Fruit fly (Drosophila melanogaster) whole organism, embryonic: Measurements from ENCODE around the gene CG17572.

Experiments used
- Ada2b ChIP-seq: fragments of 200-800 bp; sonication (Bioruptor generic); IDR thresholded peaks from 2 replicates; pipeline ENCODE4 v1.3.6; 2022; ENCODE audit warnings: missing biosample characterization, missing genetic modification characterization
- B-H2 ChIP-seq: fragments of 200-800 bp; sonication (Bioruptor generic); optimal IDR thresholded peaks from 2 replicates; lab custom pipeline; 2018; ENCODE audit warnings: missing biosample characterization, mild to moderate bottlenecking, missing genetic modification characterization
- CG10565 ChIP-seq: fragments of 200-800 bp; sonication (Bioruptor generic); optimal IDR thresholded peaks from 3 replicates; lab custom pipeline; 2016; ENCODE audit warnings: missing biosample characterization, mild to moderate bottlenecking, missing genetic modification characterization
- CG11456 ChIP-seq: fragments of 200-800 bp; sonication (Bioruptor generic); IDR thresholded peaks from 3 replicates; pipeline ENCODE4 v1.3.6; 2022; ENCODE audit warnings: missing biosample characterization, missing genetic modification characterization
- CG11695 ChIP-seq: fragments of 200-800 bp; sonication (Bioruptor generic); IDR thresholded peaks from 3 replicates; pipeline ENCODE4 v1.3.6; 2022; ENCODE audit warnings: missing biosample characterization, missing genetic modification characterization
- CG12942 ChIP-seq: fragments of 200-800 bp; sonication (Bioruptor generic); optimal IDR thresholded peaks from 3 replicates; lab custom pipeline; 2016; ENCODE audit warnings: missing biosample characterization, missing genetic modification characterization
- CG13624 ChIP-seq: fragments of 200-800 bp; sonication (Bioruptor generic); optimal IDR thresholded peaks from 2 replicates; lab custom pipeline; 2016; ENCODE audit warnings: missing biosample characterization, missing genetic modification characterization
- CG14014 ChIP-seq: fragments of 200-800 bp; sonication (Bioruptor generic); IDR thresholded peaks from 2 replicates; pipeline ENCODE4 v1.3.6; 2022; ENCODE audit warnings: missing biosample characterization, missing genetic modification characterization
- CG17186 ChIP-seq: fragments of 200-800 bp; sonication (Bioruptor generic); optimal IDR thresholded peaks from 3 replicates; lab custom pipeline; 2017; ENCODE audit warnings: missing biosample characterization, missing genetic modification reagents, missing genetic modification characterization
- CG18262 ChIP-seq: fragments of 200-800 bp; optimal IDR thresholded peaks from 3 replicates; lab custom pipeline; 2019; ENCODE audit warnings: missing biosample characterization, mild to moderate bottlenecking, missing genetic modification characterization, moderate library complexity
- CG18619 ChIP-seq: fragments of 200-800 bp; sonication (Bioruptor generic); optimal IDR thresholded peaks from 3 replicates; lab custom pipeline; 2017; ENCODE audit warnings: missing biosample characterization, mild to moderate bottlenecking, missing genetic modification characterization
- CG2129 ChIP-seq: fragments of 200-800 bp; sonication (Bioruptor generic); IDR thresholded peaks from 2 replicates; pipeline ENCODE4 v1.3.6; 2022; ENCODE audit warnings: missing biosample characterization, missing genetic modification characterization; ENCODE audit not compliant: partially characterized antibody
- CG31224 ChIP-seq: fragments of 200-800 bp; sonication (Bioruptor generic); IDR thresholded peaks from 2 replicates; pipeline ENCODE4 v1.3.6; 2022; ENCODE audit warnings: missing biosample characterization, missing genetic modification characterization
- CG33557 ChIP-seq: fragments of 200-800 bp; sonication (Bioruptor generic); optimal IDR thresholded peaks from 2 replicates; lab custom pipeline; 2019; ENCODE audit warnings: missing biosample characterization, mild to moderate bottlenecking, missing genetic modification characterization, moderate library complexity
- CG3726 ChIP-seq: fragments of 200-800 bp; sonication (Bioruptor generic); IDR thresholded peaks from 3 replicates; pipeline ENCODE4, ENCODE4 v1.3.6; 2022; ENCODE audit warnings: missing biosample characterization, missing genetic modification characterization
- CG42726 ChIP-seq: fragments of 200-800 bp; sonication (Bioruptor generic); IDR thresholded peaks from 2 replicates; pipeline ENCODE4 v1.3.6; 2022; ENCODE audit warnings: missing biosample characterization, missing genetic modification characterization; ENCODE audit not compliant: partially characterized antibody
- CG6175 ChIP-seq: fragments of 200-800 bp; sonication (Bioruptor generic); IDR thresholded peaks from 3 replicates; pipeline ENCODE4 v1.3.6; 2022; ENCODE audit warnings: missing biosample characterization, missing genetic modification characterization
- CG6272 ChIP-seq: fragments of 200-800 bp; sonication (Bioruptor generic); IDR thresholded peaks from 2 replicates; pipeline ENCODE4 v1.3.6; 2022; ENCODE audit warnings: missing biosample characterization, missing genetic modification characterization
- CG7556 ChIP-seq: fragments of 200-800 bp; sonication (Bioruptor generic); optimal IDR thresholded peaks from 2 replicates; lab custom pipeline; 2017; ENCODE audit warnings: missing biosample characterization, mild to moderate bottlenecking, missing genetic modification characterization
- CG8359 ChIP-seq: fragments of 200-800 bp; sonication (Bioruptor generic); optimal IDR thresholded peaks from 2 replicates; lab custom pipeline; 2017; ENCODE audit warnings: missing biosample characterization, mild to moderate bottlenecking, missing genetic modification characterization, borderline replicate concordance
- CG9215 ChIP-seq: fragments of 200-800 bp; sonication (Bioruptor generic); IDR thresholded peaks from 2 replicates; pipeline ENCODE4 v1.3.6; 2022; ENCODE audit warnings: missing biosample characterization, missing genetic modification characterization
- D ChIP-seq, 2 experiments: fragments of 200-800 bp in 1 of 2; fragments of >200 bp in 1 of 2; sonication (Bioruptor generic) in 1 of 2; optimal IDR thresholded peaks; 2 replicates in 1 of 2; 3 replicates in 1 of 2; lab custom pipeline; 2017; ENCODE audit warnings: mild to moderate bottlenecking in 1 of 2, missing biosample characterization in 1 of 2, missing genetic modification characterization in 1 of 2, missing genetic modification reagents in 1 of 2
- Deaf1 ChIP-seq: fragments of 200-800 bp; optimal IDR thresholded peaks from 3 replicates; lab custom pipeline; 2019; ENCODE audit warnings: missing biosample characterization, mild to moderate bottlenecking, missing genetic modification characterization, moderate library complexity
- Dfd ChIP-seq, 2 experiments: fragments of >200 bp; optimal IDR thresholded peaks; 2 replicates each; lab custom pipeline; 2017; ENCODE audit warnings: missing biosample characterization in 2 of 2, missing genetic modification characterization in 2 of 2
- Hmx ChIP-seq: fragments of 200-800 bp; sonication (Bioruptor generic); optimal IDR thresholded peaks from 2 replicates; lab custom pipeline; 2016; ENCODE audit warnings: missing biosample characterization, missing genetic modification characterization
- Kr ChIP-seq: fragments of 200-800 bp; sonication (Bioruptor generic); optimal IDR thresholded peaks from 2 replicates; lab custom pipeline; 2017; ENCODE audit warnings: missing biosample characterization, mild to moderate bottlenecking, missing genetic modification characterization
- Ravus ChIP-seq: fragments of 200-800 bp; sonication (Bioruptor generic); IDR thresholded peaks from 2 replicates; pipeline ENCODE4 v1.3.6; 2022; ENCODE audit warnings: missing biosample characterization, missing genetic modification characterization
- Six4 ChIP-seq: fragments of 200-800 bp; sonication (Bioruptor generic); optimal IDR thresholded peaks from 2 replicates; lab custom pipeline; 2016; ENCODE audit warnings: missing biosample characterization, missing genetic modification characterization
- ab ChIP-seq: fragments of 200-800 bp; sonication (Bioruptor generic); optimal IDR thresholded peaks from 2 replicates; lab custom pipeline; 2016; ENCODE audit warnings: missing biosample characterization, missing genetic modification characterization
- ara ChIP-seq: fragments of 200-800 bp; sonication (Bioruptor generic); IDR thresholded peaks from 2 replicates; pipeline ENCODE4 v1.3.6; 2022; ENCODE audit warnings: missing biosample characterization, missing genetic modification characterization
- ash1 ChIP-seq: fragments of 200-800 bp; sonication (Bioruptor generic); optimal IDR thresholded peaks from 2 replicates; lab custom pipeline; 2018; ENCODE audit warnings: missing biosample characterization, mild to moderate bottlenecking, missing genetic modification characterization
- bigmax ChIP-seq: fragments of 200-800 bp; sonication (Bioruptor generic); optimal IDR thresholded peaks from 2 replicates; lab custom pipeline; 2018; ENCODE audit warnings: missing biosample characterization, mild to moderate bottlenecking, missing genetic modification characterization
- ci ChIP-seq: fragments of 200-800 bp; sonication (Bioruptor generic); IDR thresholded peaks from 3 replicates; pipeline ENCODE4 v1.3.6; 2022; ENCODE audit warnings: missing biosample characterization, missing genetic modification characterization
- crol ChIP-seq: fragments of 200-800 bp; sonication (Bioruptor generic); IDR thresholded peaks from 2 replicates; pipeline ENCODE4 v1.3.6; 2022; ENCODE audit warnings: missing biosample characterization, missing genetic modification characterization
- dimm ChIP-seq: fragments of 200-800 bp; sonication (Bioruptor generic); IDR thresholded peaks from 2 replicates; pipeline ENCODE4 v1.3.6; 2022; ENCODE audit warnings: missing biosample characterization, missing genetic modification characterization
- eve ChIP-seq, 2 experiments: fragments of >200 bp; optimal IDR thresholded peaks; 2 replicates each; lab custom pipeline; 2017; ENCODE audit warnings: missing biosample characterization in 2 of 2, missing genetic modification characterization in 2 of 2
- grau ChIP-seq: fragments of 200-800 bp; optimal IDR thresholded peaks from 3 replicates; lab custom pipeline; 2019; ENCODE audit warnings: missing biosample characterization, mild to moderate bottlenecking, missing genetic modification characterization, moderate library complexity
- hkb ChIP-seq, 2 experiments: fragments of 200-800 bp in 1 of 2; fragments of >200 bp in 1 of 2; sonication (Bioruptor generic) in 1 of 2; IDR thresholded peaks in 1 of 2; optimal IDR thresholded peaks in 1 of 2; 2 replicates each; pipeline versions ENCODE4 v1.3.6 to Lab custom; 2017 to 2022; ENCODE audit warnings: missing biosample characterization in 1 of 2, missing genetic modification characterization in 1 of 2
- insv ChIP-seq, 2 experiments: fragments of 200-800 bp; sonication (Bioruptor generic); optimal IDR thresholded peaks; 3 replicates each; lab custom pipeline; 2016 to 2018; ENCODE audit warnings: missing biosample characterization in 2 of 2, missing genetic modification characterization in 2 of 2
- nau ChIP-seq: fragments of 200-800 bp; sonication (Bioruptor generic); optimal IDR thresholded peaks from 3 replicates; lab custom pipeline; 2017; ENCODE audit warnings: missing biosample characterization, mild to moderate bottlenecking, missing genetic modification characterization, missing genetic modification reagents
- pita ChIP-seq: fragments of 200-800 bp; sonication (Bioruptor generic); optimal IDR thresholded peaks from 2 replicates; lab custom pipeline; 2017; ENCODE audit warnings: missing biosample characterization, mild to moderate bottlenecking, missing genetic modification characterization
- repo ChIP-seq: fragments of 200-800 bp; sonication (Bioruptor generic); optimal IDR thresholded peaks from 2 replicates; lab custom pipeline; 2016; ENCODE audit warnings: missing biosample characterization, missing genetic modification characterization
- sd ChIP-seq: fragments of 200-800 bp; sonication (Bioruptor generic); optimal IDR thresholded peaks from 3 replicates; lab custom pipeline; 2018; ENCODE audit warnings: missing biosample characterization, mild to moderate bottlenecking, missing genetic modification characterization, moderate library complexity
- slbo ChIP-seq: fragments of 200-800 bp; sonication (Bioruptor generic); IDR thresholded peaks from 2 replicates; pipeline ENCODE4 v1.3.6; 2022; ENCODE audit warnings: missing biosample characterization, missing genetic modification characterization
- stc ChIP-seq: fragments of 200-800 bp; sonication (Bioruptor generic); IDR thresholded peaks from 2 replicates; pipeline ENCODE4 v1.3.6; 2022; ENCODE audit warnings: missing biosample characterization, missing genetic modification characterization
- sug ChIP-seq: fragments of 200-800 bp; optimal IDR thresholded peaks from 2 replicates; lab custom pipeline; 2019; ENCODE audit warnings: missing biosample characterization, mild to moderate bottlenecking, missing genetic modification characterization, moderate library complexity
- toy ChIP-seq: fragments of 200-800 bp; sonication (Bioruptor generic); IDR thresholded peaks from 2 replicates; pipeline ENCODE4 v1.3.6; 2022; ENCODE audit warnings: missing biosample characterization, missing genetic modification characterization
- tx ChIP-seq: fragments of 200-800 bp; sonication (Bioruptor generic); optimal IDR thresholded peaks from 2 replicates; lab custom pipeline; 2016; ENCODE audit warnings: missing biosample characterization, missing genetic modification characterization
- wdn ChIP-seq: fragments of 200-800 bp; sonication (Bioruptor generic); IDR thresholded peaks from 2 replicates; pipeline ENCODE4 v1.3.6; 2022; ENCODE audit warnings: missing biosample characterization, missing genetic modification characterization

Gene CG17572

dm6 chr2L:19051534-19052100, 22.3 kb downstream of the CG17572 start, which contains the start of gene Rpn3 (continued):
- TF ChIP-seq hkb (optimal IDR thresholded peaks at IDR 0.05; lab: Kevin White, UChicago): no peak
- peak; percentile 92 for TF ChIP-seq hkb (GFP tag; IDR thresholded peaks at IDR 0.05; lab: Robert Waterston, UW)
- peak; percentile 90 for TF ChIP-seq slbo
- TF ChIP-seq CG6175 (GFP tag; lab: Robert Waterston, UW): peak; percentile 56; the same call in 1 of the 3 replicates
- TF ChIP-seq ci (GFP tag; lab: Robert Waterston, UW): peak; percentile 89
- no peak for TF ChIP-seq insv (GFP tag; optimal IDR thresholded peaks at IDR 0.05; lab: Kevin White, UChicago)
- TF ChIP-seq CG18262 (tag; lab: Kevin White, UChicago): peak; percentile 85
- peak; percentile 18 for TF ChIP-seq CG17186
- TF ChIP-seq CG31224 (GFP tag; lab: Robert Waterston, UW): peak; percentile 78
- TF ChIP-seq CG2129 (GFP tag; lab: Robert Waterston, UW): peak; percentile 28; the same call in 1 of the 2 replicates
- peak; percentile 75; the same call in 2 of the 3 replicates for TF ChIP-seq CG11456 (GFP tag; lab: Robert Waterston, UW)
- peak; percentile 55; the same call in 1 of the 2 replicates for TF ChIP-seq Ravus (GFP tag; lab: Robert Waterston, UW)
- TF ChIP-seq CG33557 (GFP tag; lab: Kevin White, UChicago): peak; percentile 42
- peak; percentile 85 for TF ChIP-seq CG12942
- TF ChIP-seq wdn: peak; percentile 77
- 0 out of 2 replicates have a peak, but pooled peaks have one; percentile 23 for TF ChIP-seq toy (GFP tag; lab: Robert Waterston, UW)
- TF ChIP-seq eve (GFP tag; optimal IDR thresholded peaks at IDR 0.05; lab: Kevin White, UChicago): no peak
- peak; percentile 78 for TF ChIP-seq CG7556
- TF ChIP-seq CG6272 (GFP tag; lab: Robert Waterston, UW): peak; percentile 79
- TF ChIP-seq Kr (GFP tag; lab: Kevin White, UChicago): no peak
- TF ChIP-seq nau (GFP tag; lab: Kevin White, UChicago): no peak
- no peak for TF ChIP-seq pita (GFP tag; lab: Kevin White, UChicago)
- TF ChIP-seq Hmx: no peak
- TF ChIP-seq CG9215 (GFP tag; lab: Robert Waterston, UW): peak; percentile 62
- TF ChIP-seq sug (tag; lab: Kevin White, UChicago): peak; percentile 66
- TF ChIP-seq B-H2 (GFP tag; lab: Kevin White, UChicago): peak; percentile 45
- peak; percentile 79 for TF ChIP-seq CG13624
- TF ChIP-seq ab (GFP tag; lab: Kevin White, UChicago): peak; percentile 12
- TF ChIP-seq CG8359 (GFP tag; lab: Kevin White, UChicago): no peak
- TF ChIP-seq grau (tag; lab: Kevin White, UChicago): peak; percentile 84
- peak; percentile 61 for TF ChIP-seq Deaf1 (tag; lab: Kevin White, UChicago)
- TF ChIP-seq ara (GFP tag; lab: Robert Waterston, UW): peak; percentile 86
- TF ChIP-seq stc (GFP tag; lab: Robert Waterston, UW): peak; percentile 73
- peak; percentile 61 for TF ChIP-seq CG18619 (GFP tag; lab: Kevin White, UChicago)
- TF ChIP-seq tx (GFP tag; lab: Kevin White, UChicago): peak; percentile 75
- 0 out of 2 replicates have a peak, but pooled peaks have one; percentile 30 for TF ChIP-seq crol (GFP tag; lab: Robert Waterston, UW)
- TF ChIP-seq Dfd (GFP tag; optimal IDR thresholded peaks at IDR 0.05; lab: Kevin White, UChicago): no peak
- TF ChIP-seq sd (tag; lab: Kevin White, UChicago): no peak
- no peak for TF ChIP-seq D (optimal IDR thresholded peaks at IDR 0.05; lab: Kevin White, UChicago)
- TF ChIP-seq D (GFP tag; optimal IDR thresholded peaks at IDR 0.05; lab: Kevin White, UChicago): peak; percentile 55
- TF ChIP-seq Ada2b (GFP tag; lab: Robert Waterston, UW): peak; percentile 89
- peak; percentile 49; the same call in 1 of the 2 replicates for TF ChIP-seq dimm (GFP tag; lab: Robert Waterston, UW)
- TF ChIP-seq CG10565: no peak
- no peak for TF ChIP-seq bigmax (GFP tag; lab: Kevin White, UChicago)
- TF ChIP-seq ash1 (GFP tag; lab: Kevin White, UChicago): no peak
- peak; percentile 54; the same call in 1 of the 3 replicates for TF ChIP-seq CG3726
- TF ChIP-seq CG14014 (GFP tag; lab: Robert Waterston, UW): peak; percentile 82
- TF ChIP-seq repo (GFP tag; lab: Kevin White, UChicago): peak; percentile 73
- peak; percentile 86 for TF ChIP-seq CG11695 (GFP tag; lab: Robert Waterston, UW)
- no peak for TF ChIP-seq CG42726 (GFP tag; lab: Robert Waterston, UW)
- peak; percentile 86 for TF ChIP-seq Six4 (GFP tag; lab: Kevin White, UChicago)
